Worm (Caenorhabditis elegans) whole organism, early embryonic: Measurements from ENCODE around the gene cutl-17.

ENCODE experiments used
- F13C5.2 ChIP-seq: sonication (generic microtip); optimal IDR thresholded peaks from 2 replicates; lab custom pipeline; 2017; ENCODE audit warnings: mild to moderate bottlenecking, missing genetic modification characterization, inconsistent platforms, missing compliant biosample characterization
- ama-1 ChIP-seq: fragments of 150-350 bp; optimal IDR thresholded peaks from 2 replicates; lab custom pipeline; 2014
- ets-7 ChIP-seq: sonication (generic microtip); optimal IDR thresholded peaks from 2 replicates; lab custom pipeline; 2016; ENCODE audit warnings: missing genotype, missing genetic modification characterization, missing compliant biosample characterization
- hmbx-1 ChIP-seq: sonication (generic microtip); optimal IDR thresholded peaks from 2 replicates; lab custom pipeline; 2016; ENCODE audit warnings: mild to moderate bottlenecking, missing genetic modification characterization, missing compliant biosample characterization
- scrt-1 ChIP-seq: fragments of 200-800 bp; sonication (Bioruptor generic); IDR thresholded peaks from 2 replicates; pipeline ENCODE4 v1.3.6; 2022; ENCODE audit warnings: missing genetic modification characterization, missing compliant biosample characterization
- tbx-11 ChIP-seq: fragments of 200-800 bp; sonication (Bioruptor generic); IDR thresholded peaks from 2 replicates; pipeline ENCODE4 v1.3.6; 2022; ENCODE audit warnings: missing genetic modification characterization, missing compliant biosample characterization

DNA sequence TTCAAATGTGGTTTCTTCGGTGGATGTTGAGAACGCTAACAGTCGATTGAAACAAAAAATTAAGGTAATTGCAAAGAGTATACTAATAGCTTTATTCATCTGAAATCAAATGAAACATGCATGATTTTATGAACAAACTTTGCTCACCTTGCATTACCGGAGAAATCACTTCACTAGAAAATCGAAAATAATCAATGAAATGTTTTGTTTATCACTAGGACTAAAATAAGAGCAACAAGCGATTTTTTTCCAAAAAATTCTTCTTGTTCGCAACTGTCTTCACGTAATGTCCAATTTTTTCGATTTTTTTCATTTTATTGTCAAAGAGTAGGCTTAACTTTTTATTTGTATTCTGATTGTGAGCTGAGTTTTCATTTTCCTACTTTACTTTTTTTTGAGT lies 34.9 kb downstream of the cutl-17 start, which contains the start of gene F56D5.9:
- no peak for TF ChIP-seq scrt-1
- no peak for TF ChIP-seq tbx-11 (GFP tag; lab: Robert Waterston, UW)
- TF ChIP-seq ets-7 = no peak
- TF ChIP-seq hmbx-1 = no peak
- TF ChIP-seq ama-1 = no peak
- TF ChIP-seq F13C5.2 = no peak
